Worm (Caenorhabditis elegans) whole organism, young adult: ENCODE results near the gene rmd-1.

Source experiments
- B0035.1 ChIP-seq: sonication (generic microtip); optimal IDR thresholded peaks from 2 replicates; lab custom pipeline; 2016; ENCODE audit warnings: missing genetic modification characterization, mild to moderate bottlenecking, missing compliant biosample characterization, missing genotype, missing genetic modification reagents
- B0336.3 ChIP-seq: fragments of 200-800 bp; sonication (Bioruptor generic); IDR thresholded peaks from 2 replicates; pipeline ENCODE4 v1.3.6; 2022; ENCODE audit warnings: missing genetic modification characterization, missing compliant biosample characterization
- C06A6.2 ChIP-seq: fragments of 200-800 bp; sonication (Bioruptor generic); conservative IDR thresholded peaks from 2 replicates; pipeline ENCODE4 v1.3.6; 2022; ENCODE audit warnings: missing genetic modification characterization, missing compliant biosample characterization
- C17E4.6 ChIP-seq: fragments of 200-800 bp; sonication (Bioruptor generic); IDR thresholded peaks from 2 replicates; pipeline ENCODE4 v1.3.6; 2022; ENCODE audit warnings: missing genetic modification reagents, missing genetic modification characterization, missing compliant biosample characterization
- D2030.7 ChIP-seq: fragments of 200-800 bp; sonication (Bioruptor generic); IDR thresholded peaks from 2 replicates; pipeline ENCODE4 v1.3.6; 2022; ENCODE audit warnings: missing genetic modification reagents, missing genetic modification characterization, missing compliant biosample characterization
- F33H1.4 ChIP-seq: fragments of 200-800 bp; sonication (Bioruptor generic); IDR thresholded peaks from 2 replicates; pipeline ENCODE4 v1.3.6; 2022; ENCODE audit warnings: missing genetic modification reagents, missing genetic modification characterization, missing compliant biosample characterization
- F49E8.2 ChIP-seq: sonication (generic microtip); optimal IDR thresholded peaks from 3 replicates; lab custom pipeline; 2017; ENCODE audit warnings: missing genetic modification characterization, mild to moderate bottlenecking, missing compliant biosample characterization, antibody characterized with exemption, moderate library complexity; ENCODE audit not compliant: insufficient read depth
- F52B5.7 ChIP-seq: sonication (generic microtip); optimal IDR thresholded peaks from 2 replicates; lab custom pipeline; 2016; ENCODE audit warnings: mild to moderate bottlenecking, missing genetic modification characterization, missing compliant biosample characterization
- F57C9.4 ChIP-seq: sonication (generic microtip); optimal IDR thresholded peaks from 2 replicates; lab custom pipeline; 2017; ENCODE audit warnings: mild to moderate bottlenecking, missing genetic modification characterization, missing compliant biosample characterization
- Y95B8A.8 ChIP-seq: fragments of 200-800 bp; sonication (Bioruptor generic); IDR thresholded peaks from 2 replicates; pipeline ENCODE4 v1.3.6; 2022; ENCODE audit warnings: missing genetic modification reagents, missing genetic modification characterization, missing compliant biosample characterization
- aptf-3 ChIP-seq: fragments of 200-800 bp; sonication (Bioruptor generic); IDR thresholded peaks from 2 replicates; pipeline ENCODE4 v1.3.6; 2022; ENCODE audit warnings: missing genetic modification characterization, missing compliant biosample characterization
- attf-3 ChIP-seq: fragments of 200-800 bp; sonication (Bioruptor generic); conservative IDR thresholded peaks from 2 replicates; pipeline ENCODE4 v1.3.6; 2022; ENCODE audit warnings: missing genetic modification reagents, missing genetic modification characterization, missing compliant biosample characterization
- attf-5 ChIP-seq: fragments of 200-800 bp; sonication (Bioruptor generic); optimal IDR thresholded peaks from 2 replicates; lab custom pipeline; 2018; ENCODE audit warnings: mild to moderate bottlenecking, missing genetic modification characterization, missing compliant biosample characterization
- ccch-3 ChIP-seq: fragments of 200-800 bp; sonication (Bioruptor generic); optimal IDR thresholded peaks from 2 replicates; lab custom pipeline; 2018; ENCODE audit warnings: mild to moderate bottlenecking, missing genetic modification characterization, missing compliant biosample characterization
- cebp-1 ChIP-seq, 2 experiments: fragments of 200-800 bp in 1 of 2; sonication (Bioruptor generic) in 1 of 2; sonication (generic microtip) in 1 of 2; IDR thresholded peaks in 1 of 2; optimal IDR thresholded peaks in 1 of 2; 2 replicates each; pipeline versions ENCODE4 v1.3.6 to Lab custom; 2017 to 2022; ENCODE audit warnings: missing compliant biosample characterization in 2 of 2, missing genetic modification characterization in 2 of 2, mild to moderate bottlenecking in 1 of 2, missing genetic modification reagents in 1 of 2, moderate library complexity in 1 of 2
- cebp-2 ChIP-seq: fragments of 200-800 bp; sonication (Bioruptor generic); IDR thresholded peaks from 2 replicates; pipeline ENCODE4 v1.3.6; 2022; ENCODE audit warnings: missing genetic modification characterization, missing compliant biosample characterization
- ceh-27 ChIP-seq: fragments of 200-800 bp; sonication (Bioruptor generic); optimal IDR thresholded peaks from 2 replicates; lab custom pipeline; 2018; ENCODE audit warnings: mild to moderate bottlenecking, missing genetic modification characterization, moderate library complexity, missing compliant biosample characterization
- ceh-58 ChIP-seq: fragments of 200-800 bp; sonication (Bioruptor generic); IDR thresholded peaks from 2 replicates; pipeline ENCODE4 v1.3.6; 2022; ENCODE audit warnings: missing genetic modification characterization, missing compliant biosample characterization
- ceh-91 ChIP-seq: fragments of 200-800 bp; sonication (Bioruptor generic); IDR thresholded peaks from 2 replicates; pipeline ENCODE4 v1.3.6; 2022; ENCODE audit warnings: missing genetic modification reagents, missing genetic modification characterization, missing compliant biosample characterization
- die-1 ChIP-seq: sonication (generic microtip); optimal IDR thresholded peaks from 2 replicates; lab custom pipeline; 2016; ENCODE audit warnings: missing genotype, mild to moderate bottlenecking, missing genetic modification characterization, missing compliant biosample characterization
- dpff-1 ChIP-seq: sonication (generic microtip); optimal IDR thresholded peaks from 2 replicates; lab custom pipeline; 2017; ENCODE audit warnings: mild to moderate bottlenecking, missing genetic modification characterization, missing compliant biosample characterization
- egl-44 ChIP-seq: fragments of 200-800 bp; sonication (Bioruptor generic); IDR thresholded peaks from 2 replicates; pipeline ENCODE4 v1.3.6; 2022; ENCODE audit warnings: missing genetic modification reagents, missing genetic modification characterization, missing compliant biosample characterization
- ets-4 ChIP-seq: fragments of 200-800 bp; sonication (Bioruptor generic); optimal IDR thresholded peaks from 2 replicates; lab custom pipeline; 2018; ENCODE audit warnings: mild to moderate bottlenecking, missing genetic modification characterization, missing compliant biosample characterization
- fkh-3 ChIP-seq: sonication (generic microtip); optimal IDR thresholded peaks from 2 replicates; lab custom pipeline; 2016; ENCODE audit warnings: mild to moderate bottlenecking, missing genetic modification characterization, missing compliant biosample characterization
- gei-17 ChIP-seq: fragments of 200-800 bp; sonication (Bioruptor generic); optimal IDR thresholded peaks from 2 replicates; lab custom pipeline; 2018; ENCODE audit warnings: mild to moderate bottlenecking, missing genetic modification characterization, missing compliant biosample characterization
- hmg-20 ChIP-seq: fragments of 200-800 bp; sonication (Bioruptor generic); IDR thresholded peaks from 2 replicates; pipeline ENCODE4 v1.3.6; 2022; ENCODE audit warnings: missing genetic modification reagents, missing genetic modification characterization, missing compliant biosample characterization
- hrde-1 ChIP-seq: sonication (generic microtip); optimal IDR thresholded peaks from 2 replicates; lab custom pipeline; 2016; ENCODE audit warnings: missing genetic modification characterization, mild to moderate bottlenecking, missing compliant biosample characterization, moderate library complexity, missing genotype, missing genetic modification reagents, borderline replicate concordance
- lag-1 ChIP-seq: fragments of 200-800 bp; sonication (Bioruptor generic); IDR thresholded peaks from 2 replicates; pipeline ENCODE4 v1.3.6; 2022; ENCODE audit warnings: missing genetic modification reagents, missing genetic modification characterization, missing compliant biosample characterization
- let-526 ChIP-seq: fragments of 200-800 bp; sonication (Bioruptor generic); IDR thresholded peaks from 2 replicates; pipeline ENCODE4 v1.3.6; 2022; ENCODE audit warnings: missing genetic modification reagents, missing genetic modification characterization, missing compliant biosample characterization
- lin-26 ChIP-seq: fragments of 200-800 bp; sonication (Bioruptor generic); IDR thresholded peaks from 2 replicates; pipeline ENCODE4 v1.3.6; 2022; ENCODE audit warnings: missing genetic modification reagents, missing genetic modification characterization, missing compliant biosample characterization
- lin-35 ChIP-seq, 3 experiments: fragments of 150-350 bp in 2 of 3; sonication (generic microtip) in 1 of 3; optimal IDR thresholded peaks; 2 replicates each; lab custom pipeline; 2014 to 2018; ENCODE audit warnings: missing biosample characterization in 3 of 3, missing genetic modification characterization in 3 of 3, missing genetic modification reagents in 3 of 3
- lin-54 ChIP-seq: fragments of 200-800 bp; sonication (Bioruptor generic); optimal IDR thresholded peaks from 2 replicates; lab custom pipeline; 2018; ENCODE audit warnings: mild to moderate bottlenecking, missing genetic modification characterization, missing compliant biosample characterization
- lsy-27 ChIP-seq: sonication (generic microtip); optimal IDR thresholded peaks from 2 replicates; lab custom pipeline; 2017; ENCODE audit warnings: missing genetic modification characterization, mild to moderate bottlenecking, missing compliant biosample characterization, antibody characterized with exemption, missing genotype, borderline replicate concordance; ENCODE audit not compliant: insufficient read depth
- madf-3 ChIP-seq: fragments of 200-800 bp; sonication (Bioruptor generic); IDR thresholded peaks from 2 replicates; pipeline ENCODE4 v1.3.6; 2022; ENCODE audit warnings: missing genetic modification reagents, missing genetic modification characterization, missing compliant biosample characterization
- mcd-1 ChIP-seq: fragments of 200-800 bp; sonication (Bioruptor generic); IDR thresholded peaks from 2 replicates; pipeline ENCODE4 v1.3.6; 2022; ENCODE audit warnings: missing genetic modification reagents, missing genetic modification characterization, missing compliant biosample characterization
- mel-28 ChIP-seq: sonication (generic microtip); optimal IDR thresholded peaks from 2 replicates; lab custom pipeline; 2016; ENCODE audit warnings: borderline replicate concordance, mild to moderate bottlenecking, missing genetic modification characterization, missing compliant biosample characterization
- nfya-1 ChIP-seq: sonication (generic microtip); optimal IDR thresholded peaks from 2 replicates; lab custom pipeline; 2017; ENCODE audit warnings: antibody characterized with exemption, missing compliant biosample characterization, missing genetic modification characterization, borderline replicate concordance; ENCODE audit not compliant: insufficient read depth
- nhr-27 ChIP-seq: fragments of 200-800 bp; sonication (Bioruptor generic); optimal IDR thresholded peaks from 2 replicates; lab custom pipeline; 2018; ENCODE audit warnings: mild to moderate bottlenecking, missing genetic modification characterization, moderate library complexity, missing compliant biosample characterization
- pbrm-1 ChIP-seq: fragments of 200-800 bp; sonication (Bioruptor generic); IDR thresholded peaks from 2 replicates; pipeline ENCODE4 v1.3.6; 2022; ENCODE audit warnings: missing genetic modification reagents, missing genetic modification characterization, missing compliant biosample characterization
- pha-4 ChIP-seq: fragments of 150-350 bp; sonication (generic microtip); optimal IDR thresholded peaks from 2 replicates; lab custom pipeline; 2014; ENCODE audit warnings: missing biosample characterization, missing genetic modification reagents, missing genetic modification characterization
- repo-1 ChIP-seq: sonication (generic microtip); optimal IDR thresholded peaks from 2 replicates; lab custom pipeline; 2017; ENCODE audit warnings: mild to moderate bottlenecking, missing genetic modification characterization, missing compliant biosample characterization
- snpc-1.1 ChIP-seq: sonication (generic microtip); optimal IDR thresholded peaks from 2 replicates; lab custom pipeline; 2017; ENCODE audit warnings: missing genetic modification characterization, mild to moderate bottlenecking, missing compliant biosample characterization, antibody characterized with exemption, moderate library complexity, missing genotype, missing genetic modification reagents; ENCODE audit not compliant: insufficient read depth
- somi-1 ChIP-seq: fragments of 200-800 bp; sonication (Bioruptor generic); optimal IDR thresholded peaks from 2 replicates; lab custom pipeline; 2018; ENCODE audit warnings: mild to moderate bottlenecking, missing genetic modification characterization, missing compliant biosample characterization
- sptf-2 ChIP-seq: fragments of 200-800 bp; sonication (Bioruptor generic); optimal IDR thresholded peaks from 2 replicates; lab custom pipeline; 2018; ENCODE audit warnings: mild to moderate bottlenecking, missing genetic modification characterization, missing compliant biosample characterization
- tbp1 ChIP-seq: fragments of 200-800 bp; sonication (Bioruptor generic); optimal IDR thresholded peaks from 2 replicates; lab custom pipeline; 2018; ENCODE audit warnings: mild to moderate bottlenecking, missing genetic modification characterization, missing compliant biosample characterization
- zfh-2 ChIP-seq: fragments of 200-800 bp; sonication (Bioruptor generic); conservative IDR thresholded peaks from 2 replicates; pipeline ENCODE4 v1.3.6; 2022; ENCODE audit warnings: missing genetic modification reagents, missing genetic modification characterization, missing compliant biosample characterization
- ztf-6 ChIP-seq: fragments of 200-800 bp; sonication (Bioruptor generic); IDR thresholded peaks from 2 replicates; pipeline ENCODE4 v1.3.6; 2022; ENCODE audit warnings: missing genetic modification reagents, missing genetic modification characterization, missing compliant biosample characterization

Gene rmd-1

DNA sequence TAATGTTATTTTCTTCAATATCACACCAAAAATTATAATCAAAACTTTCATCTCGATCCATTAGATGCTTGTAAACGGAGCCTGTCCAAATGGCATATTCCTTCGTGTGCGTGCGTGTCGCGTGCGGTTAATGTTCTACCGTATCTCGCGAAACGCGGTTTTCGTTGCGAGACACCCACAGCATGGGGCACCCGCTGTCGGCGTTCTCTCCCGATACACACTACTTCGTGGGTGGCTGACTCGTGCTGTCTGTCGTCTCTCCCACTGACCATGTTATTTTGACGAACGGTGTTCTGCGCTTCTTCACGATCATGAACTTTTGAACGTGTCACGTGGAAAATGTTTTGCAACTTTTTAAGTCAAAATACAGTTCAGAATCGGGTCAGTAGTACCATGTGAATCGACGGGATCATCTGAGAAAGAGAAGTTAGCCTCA, 6.6 kb downstream of the rmd-1 start (continued):
- TF ChIP-seq tbp1 (GFP tag; lab: Kevin White, UChicago), result peak; percentile 75
- TF ChIP-seq F33H1.4 (GFP tag; lab: Robert Waterston, UW), result peak; percentile 91
- TF ChIP-seq ccch-3 (GFP tag; lab: Kevin White, UChicago), result peak; percentile 59
- peak; percentile 96 for TF ChIP-seq mcd-1 (GFP tag; lab: Robert Waterston, UW)
- TF ChIP-seq lag-1 (GFP tag; lab: Robert Waterston, UW), result peak; percentile 94
- TF ChIP-seq attf-5, result peak; percentile 99
- TF ChIP-seq B0035.1 (tag; lab: Kevin White, UChicago), result peak; percentile 90
- peak; percentile 95 for TF ChIP-seq cebp-2 (GFP tag; lab: Robert Waterston, UW)
- TF ChIP-seq sptf-2 (GFP tag; lab: Kevin White, UChicago), result peak; percentile 17
- peak; percentile 96 for TF ChIP-seq egl-44 (GFP tag; lab: Robert Waterston, UW)
- peak; percentile 98 for TF ChIP-seq ets-4 (GFP tag; lab: Kevin White, UChicago)
- no peak for TF ChIP-seq aptf-3
- peak; percentile 98 for TF ChIP-seq repo-1 (tag; lab: Kevin White, UChicago)
- TF ChIP-seq mel-28 (tag; lab: Kevin White, UChicago), result peak; percentile 56
- TF ChIP-seq lin-35 (GFP tag; optimal IDR thresholded peaks at IDR 0.05; lab: Kevin White, UChicago), result peak in 2 of 3 experiments; percentile 44 to 94
- TF ChIP-seq snpc-1.1 (tag; lab: Kevin White, UChicago), result no peak
- TF ChIP-seq attf-3 (GFP tag; lab: Robert Waterston, UW), result peak; percentile 74
- peak; percentile 84 for TF ChIP-seq cebp-1 (GFP tag; IDR thresholded peaks at IDR 0.05; lab: Robert Waterston, UW)
- TF ChIP-seq cebp-1 (tag; optimal IDR thresholded peaks at IDR 0.05; lab: Kevin White, UChicago), result peak; percentile 97
- no peak for TF ChIP-seq F49E8.2 (tag; lab: Kevin White, UChicago)
- TF ChIP-seq C17E4.6, result peak; percentile 96
- peak; percentile 62 for TF ChIP-seq die-1 (tag; lab: Kevin White, UChicago)
- TF ChIP-seq fkh-3 (tag; lab: Kevin White, UChicago), result peak; percentile 61
- peak; percentile 87 for TF ChIP-seq hmg-20
- peak; percentile 88 for TF ChIP-seq dpff-1 (tag; lab: Kevin White, UChicago)
- peak; percentile 100 for TF ChIP-seq madf-3 (GFP tag; lab: Robert Waterston, UW)
- peak; percentile 92 for TF ChIP-seq nhr-27 (tag; lab: Kevin White, UChicago)
- TF ChIP-seq F57C9.4, result peak; percentile 95
- peak; percentile 99 for TF ChIP-seq zfh-2
- peak; percentile 95 for TF ChIP-seq pha-4
- TF ChIP-seq lsy-27, result no peak
- peak; percentile 99 for TF ChIP-seq somi-1 (GFP tag; lab: Kevin White, UChicago)
- TF ChIP-seq nfya-1 (tag; lab: Kevin White, UChicago), result no peak
- TF ChIP-seq hrde-1 (tag; lab: Kevin White, UChicago), result no peak
- TF ChIP-seq C06A6.2, result peak; percentile 97
- TF ChIP-seq D2030.7 (GFP tag; lab: Robert Waterston, UW), result 0 out of 2 replicates have a peak, but pooled peaks have one; percentile 16
- TF ChIP-seq F52B5.7 (tag; lab: Kevin White, UChicago), result peak; percentile 97
- TF ChIP-seq ceh-91 (GFP tag; lab: Robert Waterston, UW), result no peak
- TF ChIP-seq ceh-27, result peak; percentile 98
- peak; percentile 96 for TF ChIP-seq Y95B8A.8 (GFP tag; lab: Robert Waterston, UW)
- TF ChIP-seq lin-26 (GFP tag; lab: Robert Waterston, UW), result peak; percentile 91
- TF ChIP-seq let-526 (GFP tag; lab: Robert Waterston, UW), result peak; percentile 98
- no peak for TF ChIP-seq ceh-58 (GFP tag; lab: Robert Waterston, UW)
- TF ChIP-seq pbrm-1 (GFP tag; lab: Robert Waterston, UW), result peak; percentile 97
- peak; percentile 77; the same call in 1 of the 2 replicates for TF ChIP-seq ztf-6 (GFP tag; lab: Robert Waterston, UW)
- TF ChIP-seq gei-17 (GFP tag; lab: Kevin White, UChicago), result peak; percentile 90
- TF ChIP-seq B0336.3 (GFP tag; lab: Robert Waterston, UW), result peak; percentile 99
- TF ChIP-seq lin-54 (GFP tag; lab: Kevin White, UChicago), result peak; percentile 95
